Fruit fly (Drosophila melanogaster) whole organism, embryonic: Measurements from ENCODE around the gene kirre.

Source experiments
- ATbp ChIP-seq: fragments of 200-800 bp; sonication (Bioruptor generic); optimal IDR thresholded peaks from 2 replicates; lab custom pipeline; 2017; ENCODE audit warnings: missing biosample characterization, mild to moderate bottlenecking, missing genetic modification characterization, missing genetic modification reagents
- Abd-B ChIP-seq: fragments of 200-800 bp; sonication (Bioruptor generic); optimal IDR thresholded peaks from 2 replicates; lab custom pipeline; 2018; ENCODE audit warnings: missing biosample characterization, mild to moderate bottlenecking, missing genetic modification characterization, moderate library complexity
- Atf6 ChIP-seq: fragments of 200-800 bp; sonication (Bioruptor generic); IDR thresholded peaks from 2 replicates; pipeline ENCODE4 v1.3.6; 2022; ENCODE audit warnings: missing biosample characterization, missing genetic modification characterization
- CG12155 ChIP-seq: fragments of 200-800 bp; sonication (Bioruptor generic); optimal IDR thresholded peaks from 3 replicates; lab custom pipeline; 2016; ENCODE audit warnings: missing biosample characterization, missing genetic modification characterization
- CG12659 ChIP-seq: fragments of 200-800 bp; sonication (Bioruptor generic); optimal IDR thresholded peaks from 3 replicates; lab custom pipeline; 2017; ENCODE audit warnings: mild to moderate bottlenecking, missing biosample characterization, missing genetic modification reagents, missing genetic modification characterization
- CG12942 ChIP-seq: fragments of 200-800 bp; sonication (Bioruptor generic); optimal IDR thresholded peaks from 3 replicates; lab custom pipeline; 2016; ENCODE audit warnings: missing biosample characterization, missing genetic modification characterization
- CG13775 ChIP-seq: fragments of 200-800 bp; sonication (Bioruptor generic); optimal IDR thresholded peaks from 3 replicates; lab custom pipeline; 2017; ENCODE audit warnings: missing biosample characterization, mild to moderate bottlenecking, missing genetic modification characterization
- CG14441 ChIP-seq: fragments of 200-800 bp; sonication (Bioruptor generic); IDR thresholded peaks from 2 replicates; pipeline ENCODE4 v1.3.6; 2022; ENCODE audit warnings: missing biosample characterization, missing genetic modification characterization
- CG15073 ChIP-seq: fragments of 200-800 bp; sonication (Bioruptor generic); optimal IDR thresholded peaks from 2 replicates; lab custom pipeline; 2016; ENCODE audit warnings: missing biosample characterization, missing genetic modification characterization
- CG15601 ChIP-seq: fragments of 200-800 bp; sonication (Bioruptor generic); optimal IDR thresholded peaks from 3 replicates; lab custom pipeline; 2019; ENCODE audit warnings: missing biosample characterization, mild to moderate bottlenecking, missing genetic modification characterization, moderate library complexity
- CG1602 ChIP-seq: fragments of 200-800 bp; sonication (Bioruptor generic); optimal IDR thresholded peaks from 3 replicates; lab custom pipeline; 2016; ENCODE audit warnings: missing biosample characterization, missing genetic modification characterization
- CG17328 ChIP-seq: fragments of 200-800 bp; sonication (Bioruptor generic); IDR thresholded peaks from 2 replicates; pipeline ENCODE4 v1.3.6; 2022; ENCODE audit warnings: missing biosample characterization, missing genetic modification characterization
- CG17612 ChIP-seq: fragments of 200-800 bp; sonication (Bioruptor generic); IDR thresholded peaks from 2 replicates; pipeline ENCODE4 v1.3.6; 2022; ENCODE audit warnings: missing biosample characterization, missing genetic modification characterization
- CG17829 ChIP-seq: fragments of 200-800 bp; optimal IDR thresholded peaks from 2 replicates; lab custom pipeline; 2019; ENCODE audit warnings: missing biosample characterization, mild to moderate bottlenecking, missing genetic modification characterization, moderate library complexity
- CG2712 ChIP-seq: fragments of 200-800 bp; optimal IDR thresholded peaks from 3 replicates; lab custom pipeline; 2019; ENCODE audit warnings: missing biosample characterization, mild to moderate bottlenecking, missing genetic modification characterization, moderate library complexity
- CG31441 ChIP-seq: fragments of 200-800 bp; sonication (Bioruptor generic); IDR thresholded peaks from 2 replicates; pipeline ENCODE4 v1.3.6; 2022; ENCODE audit warnings: missing biosample characterization, missing genetic modification characterization
- CG32772 ChIP-seq: fragments of 200-800 bp; sonication (Bioruptor generic); IDR thresholded peaks from 2 replicates; pipeline ENCODE4 v1.3.6; 2022; ENCODE audit warnings: missing biosample characterization, missing genetic modification characterization
- CG34422 ChIP-seq: fragments of 200-800 bp; sonication (Bioruptor generic); IDR thresholded peaks from 3 replicates; pipeline ENCODE4 v1.3.6; 2022; ENCODE audit warnings: missing biosample characterization, missing genetic modification characterization
- CG4360 ChIP-seq: fragments of 200-800 bp; sonication (Bioruptor generic); IDR thresholded peaks from 2 replicates; pipeline ENCODE4 v1.3.6; 2022; ENCODE audit warnings: missing biosample characterization, missing genetic modification characterization
- CG4730 ChIP-seq: fragments of 200-800 bp; sonication (Bioruptor generic); IDR thresholded peaks from 2 replicates; pipeline ENCODE4 v1.3.6; 2022; ENCODE audit warnings: missing biosample characterization, missing genetic modification characterization
- CG5953 ChIP-seq: fragments of 200-800 bp; sonication (Bioruptor generic); IDR thresholded peaks from 2 replicates; pipeline ENCODE4 v1.3.6; 2022; ENCODE audit warnings: missing biosample characterization, missing genetic modification characterization
- CG8924 ChIP-seq: fragments of 200-800 bp; optimal IDR thresholded peaks from 3 replicates; lab custom pipeline; 2019; ENCODE audit warnings: missing biosample characterization, mild to moderate bottlenecking, missing genetic modification characterization, moderate library complexity
- CG9437 ChIP-seq: fragments of 200-800 bp; sonication (Bioruptor generic); optimal IDR thresholded peaks from 2 replicates; lab custom pipeline; 2018; ENCODE audit warnings: missing biosample characterization, mild to moderate bottlenecking, missing genetic modification characterization
- CG9609 ChIP-seq: fragments of 200-800 bp; sonication (Bioruptor generic); optimal IDR thresholded peaks from 3 replicates; lab custom pipeline; 2016; ENCODE audit warnings: missing biosample characterization, missing genetic modification characterization
- Dfd ChIP-seq, 2 experiments: fragments of >200 bp; optimal IDR thresholded peaks; 2 replicates each; lab custom pipeline; 2017; ENCODE audit warnings: missing biosample characterization in 2 of 2, missing genetic modification characterization in 2 of 2
- Drgx ChIP-seq: fragments of 200-800 bp; sonication (Bioruptor generic); IDR thresholded peaks from 2 replicates; pipeline ENCODE4 v1.3.6; 2022; ENCODE audit warnings: missing biosample characterization, missing genetic modification characterization
- E2f1 ChIP-seq: fragments of 200-800 bp; sonication (Bioruptor generic); IDR thresholded peaks from 2 replicates; pipeline ENCODE4 v1.3.6; 2022; ENCODE audit warnings: missing biosample characterization, missing genetic modification characterization
- PHDP ChIP-seq: fragments of 200-800 bp; sonication (Bioruptor generic); optimal IDR thresholded peaks from 3 replicates; lab custom pipeline; 2018; ENCODE audit warnings: missing biosample characterization, mild to moderate bottlenecking, missing genetic modification characterization, moderate library complexity
- Ravus ChIP-seq: fragments of 200-800 bp; sonication (Bioruptor generic); IDR thresholded peaks from 2 replicates; pipeline ENCODE4 v1.3.6; 2022; ENCODE audit warnings: missing biosample characterization, missing genetic modification characterization
- Sox102F ChIP-seq: fragments of 200-800 bp; sonication (Bioruptor generic); optimal IDR thresholded peaks from 2 replicates; lab custom pipeline; 2018; ENCODE audit warnings: missing biosample characterization, mild to moderate bottlenecking, missing genetic modification characterization, moderate library complexity
- Tbp ChIP-seq: fragments of >200 bp; optimal IDR thresholded peaks from 2 replicates; lab custom pipeline; 2018; ENCODE audit warnings: missing biosample characterization, missing genetic modification characterization
- Xbp1 ChIP-seq: fragments of 200-800 bp; sonication (Bioruptor generic); optimal IDR thresholded peaks from 3 replicates; lab custom pipeline; 2016; ENCODE audit warnings: missing biosample characterization, mild to moderate bottlenecking, missing genetic modification characterization
- ap ChIP-seq: fragments of 200-800 bp; sonication (Bioruptor generic); IDR thresholded peaks from 2 replicates; pipeline ENCODE4 v1.3.6; 2022; ENCODE audit warnings: missing biosample characterization, missing genetic modification characterization
- az2 ChIP-seq: fragments of 200-800 bp; sonication (Bioruptor generic); optimal IDR thresholded peaks from 3 replicates; lab custom pipeline; 2016; ENCODE audit warnings: missing biosample characterization, missing genetic modification characterization
- dmrt99B ChIP-seq: fragments of 200-800 bp; sonication (Bioruptor generic); optimal IDR thresholded peaks from 2 replicates; lab custom pipeline; 2018; ENCODE audit warnings: missing biosample characterization, mild to moderate bottlenecking, missing genetic modification characterization, moderate library complexity
- gem ChIP-seq: fragments of 200-800 bp; sonication (Bioruptor generic); optimal IDR thresholded peaks from 2 replicates; lab custom pipeline; 2019; ENCODE audit warnings: missing biosample characterization, mild to moderate bottlenecking, missing genetic modification characterization, moderate library complexity
- jigr1 ChIP-seq: fragments of 200-800 bp; sonication (Bioruptor generic); IDR thresholded peaks from 3 replicates; pipeline ENCODE4 v1.3.6; 2022; ENCODE audit warnings: missing biosample characterization, missing genetic modification characterization
- jumu ChIP-seq: fragments of 200-800 bp; sonication (Bioruptor generic); optimal IDR thresholded peaks from 3 replicates; lab custom pipeline; 2016; ENCODE audit warnings: missing biosample characterization, missing genetic modification characterization
- lola ChIP-seq, 3 experiments: fragments of >200 bp in 2 of 3; fragments of 200-800 bp in 1 of 3; sonication (Bioruptor generic) in 1 of 3; optimal IDR thresholded peaks; 2 replicates each; lab custom pipeline; 2017 to 2019; ENCODE audit warnings: missing biosample characterization in 3 of 3, missing genetic modification characterization in 3 of 3, mild to moderate bottlenecking in 1 of 3, moderate library complexity in 1 of 3
- lov ChIP-seq, 2 experiments: fragments of 200-800 bp in 1 of 2; fragments of >200 bp in 1 of 2; sonication (Bioruptor generic) in 1 of 2; IDR thresholded peaks in 1 of 2; optimal IDR thresholded peaks in 1 of 2; 2 replicates in 1 of 2; 3 replicates in 1 of 2; pipeline versions ENCODE4 v1.3.6 to Lab custom; 2017 to 2022; ENCODE audit warnings: missing biosample characterization in 1 of 2, missing genetic modification characterization in 1 of 2
- nmo ChIP-seq: fragments of 200-800 bp; sonication (Bioruptor generic); optimal IDR thresholded peaks from 2 replicates; lab custom pipeline; 2018; ENCODE audit warnings: missing biosample characterization, mild to moderate bottlenecking, missing genetic modification characterization, moderate library complexity
- peb ChIP-seq: fragments of 200-800 bp; sonication (Bioruptor generic); IDR thresholded peaks from 2 replicates; pipeline ENCODE4 v1.3.6; 2022; ENCODE audit warnings: missing biosample characterization, missing genetic modification characterization
- run ChIP-seq: fragments of 200-800 bp; sonication (Bioruptor generic); optimal IDR thresholded peaks from 3 replicates; lab custom pipeline; 2018; ENCODE audit warnings: missing biosample characterization, mild to moderate bottlenecking, missing genetic modification characterization
- sisA ChIP-seq: fragments of 200-800 bp; sonication (Bioruptor generic); IDR thresholded peaks from 2 replicates; pipeline ENCODE4 v1.3.6; 2022; ENCODE audit warnings: missing biosample characterization, missing genetic modification characterization
- slbo ChIP-seq: fragments of 200-800 bp; sonication (Bioruptor generic); IDR thresholded peaks from 2 replicates; pipeline ENCODE4 v1.3.6; 2022; ENCODE audit warnings: missing biosample characterization, missing genetic modification characterization
- so ChIP-seq: fragments of 200-800 bp; sonication (Bioruptor generic); IDR thresholded peaks from 3 replicates; pipeline ENCODE4 v1.3.6; 2022; ENCODE audit warnings: missing biosample characterization, missing genetic modification characterization
- stc ChIP-seq: fragments of 200-800 bp; sonication (Bioruptor generic); IDR thresholded peaks from 2 replicates; pipeline ENCODE4 v1.3.6; 2022; ENCODE audit warnings: missing biosample characterization, missing genetic modification characterization
- tna ChIP-seq: fragments of 200-800 bp; sonication (Bioruptor generic); IDR thresholded peaks from 2 replicates; pipeline ENCODE4 v1.3.6; 2022; ENCODE audit warnings: missing biosample characterization, missing genetic modification characterization; ENCODE audit not compliant: partially characterized antibody
- tup ChIP-seq: fragments of 200-800 bp; sonication (Bioruptor generic); optimal IDR thresholded peaks from 2 replicates; lab custom pipeline; 2016; ENCODE audit warnings: missing biosample characterization, mild to moderate bottlenecking, missing genetic modification characterization, moderate library complexity
- wor ChIP-seq: fragments of 200-800 bp; sonication (Bioruptor generic); IDR thresholded peaks from 2 replicates; pipeline ENCODE4 v1.3.6; 2022; ENCODE audit warnings: missing biosample characterization, missing genetic modification characterization

kirre gene

DNA sequence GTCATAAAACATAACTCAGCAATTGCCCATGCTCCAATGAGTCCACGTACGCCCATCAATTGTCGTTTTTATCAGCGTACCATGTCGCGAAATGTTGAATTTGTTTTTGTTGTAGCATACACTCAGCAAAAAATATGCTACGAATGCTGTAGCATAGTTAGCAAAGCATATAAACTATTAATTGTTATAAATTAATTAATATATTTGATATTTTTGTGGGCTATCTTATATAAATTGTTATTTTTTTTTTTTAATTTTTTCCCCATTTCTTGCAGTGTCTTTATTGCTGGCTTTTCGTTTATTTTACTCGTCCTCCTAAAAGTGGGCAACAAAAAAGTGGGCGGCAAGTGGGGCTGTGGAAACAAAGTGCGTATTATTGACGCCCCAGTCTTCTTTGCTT is 368.7 kb downstream of the kirre start (continued):
- TF ChIP-seq stc (GFP tag; lab: Robert Waterston, UW): peak; percentile 39; the same call in 1 of the 2 replicates
- TF ChIP-seq CG17612 (GFP tag; lab: Robert Waterston, UW): no peak
- 0 out of 3 replicates have a peak, but pooled peaks have one; percentile 15 for TF ChIP-seq jigr1
- TF ChIP-seq ap (GFP tag; lab: Robert Waterston, UW): peak; percentile 38; the same call in 1 of the 2 replicates
- TF ChIP-seq CG4360: 0 out of 2 replicates have a peak, but pooled peaks have one; percentile 21
- TF ChIP-seq CG5953 (GFP tag; lab: Robert Waterston, UW): peak; percentile 14; the same call in 1 of the 2 replicates
- TF ChIP-seq Tbp (GFP tag; lab: Kevin White, UChicago): no peak
- TF ChIP-seq CG12659: peak; percentile 12
- peak; percentile 49 for TF ChIP-seq CG12155 (GFP tag; lab: Kevin White, UChicago)
- TF ChIP-seq CG8924 (tag; lab: Kevin White, UChicago): peak; percentile 39
- no peak for TF ChIP-seq Dfd (GFP tag; optimal IDR thresholded peaks at IDR 0.05; lab: Kevin White, UChicago)
- peak; percentile 62; the same call in 1 of the 2 replicates for TF ChIP-seq CG14441 (GFP tag; lab: Robert Waterston, UW)
- no peak for TF ChIP-seq lov (optimal IDR thresholded peaks at IDR 0.05; lab: Kevin White, UChicago)
- TF ChIP-seq lov (GFP tag; IDR thresholded peaks at IDR 0.05; lab: Robert Waterston, UW): no peak
- TF ChIP-seq dmrt99B (tag; lab: Kevin White, UChicago): peak; percentile 53
- TF ChIP-seq CG9437 (GFP tag; lab: Kevin White, UChicago): peak; percentile 27
- 0 out of 3 replicates have a peak, but pooled peaks have one; percentile 22 for TF ChIP-seq so (GFP tag; lab: Robert Waterston, UW)
- peak; percentile 41 for TF ChIP-seq CG13775 (GFP tag; lab: Kevin White, UChicago)
- TF ChIP-seq Atf6 (GFP tag; lab: Robert Waterston, UW): peak; percentile 52
- peak; percentile 15 for TF ChIP-seq ATbp (GFP tag; lab: Kevin White, UChicago)
- TF ChIP-seq slbo (GFP tag; lab: Robert Waterston, UW): peak; percentile 79
- TF ChIP-seq nmo (GFP tag; lab: Kevin White, UChicago): peak; percentile 65
- TF ChIP-seq tup (GFP tag; lab: Kevin White, UChicago): no peak
- TF ChIP-seq Xbp1 (GFP tag; lab: Kevin White, UChicago): peak; percentile 54
- TF ChIP-seq CG4730: 0 out of 2 replicates have a peak, but pooled peaks have one; percentile 33
- peak; percentile 2 for TF ChIP-seq run (tag; lab: Kevin White, UChicago)
- TF ChIP-seq az2 (GFP tag; lab: Kevin White, UChicago): peak; percentile 42
- TF ChIP-seq peb: peak; percentile 31; the same call in 1 of the 2 replicates
- TF ChIP-seq CG9609 (GFP tag; lab: Kevin White, UChicago): no peak
- 0 out of 3 replicates have a peak, but pooled peaks have one; percentile 37 for TF ChIP-seq CG34422 (GFP tag; lab: Robert Waterston, UW)
- peak; percentile 83 for TF ChIP-seq gem (tag; lab: Kevin White, UChicago)
- peak; percentile 63 for TF ChIP-seq CG2712 (tag; lab: Kevin White, UChicago)
- peak; percentile 36 for TF ChIP-seq CG12942 (GFP tag; lab: Kevin White, UChicago)
- peak; percentile 74 for TF ChIP-seq PHDP (tag; lab: Kevin White, UChicago)
- TF ChIP-seq Drgx (GFP tag; lab: Robert Waterston, UW): peak; percentile 71
- TF ChIP-seq lola (GFP tag; optimal IDR thresholded peaks at IDR 0.05; lab: Kevin White, UChicago): peak in 1 of 3 experiments; percentile 7
- TF ChIP-seq Sox102F (GFP tag; lab: Kevin White, UChicago): peak; percentile 67
- TF ChIP-seq E2f1 (GFP tag; lab: Robert Waterston, UW): peak; percentile 50; the same call in 1 of the 2 replicates
- TF ChIP-seq CG31441: peak; percentile 67
- TF ChIP-seq CG17328: peak; percentile 62
- no peak for TF ChIP-seq sisA (GFP tag; lab: Robert Waterston, UW)
- no peak for TF ChIP-seq jumu (GFP tag; lab: Kevin White, UChicago)
- TF ChIP-seq wor (GFP tag; lab: Robert Waterston, UW): peak; percentile 51; the same call in 1 of the 2 replicates
- no peak for TF ChIP-seq Ravus (GFP tag; lab: Robert Waterston, UW)
- peak; percentile 12 for TF ChIP-seq CG15601 (tag; lab: Kevin White, UChicago)
- TF ChIP-seq tna (GFP tag; lab: Robert Waterston, UW): no peak
- peak; percentile 54; the same call in 1 of the 2 replicates for TF ChIP-seq CG32772 (GFP tag; lab: Robert Waterston, UW)
- TF ChIP-seq Abd-B (GFP tag; lab: Kevin White, UChicago): peak; percentile 63
- TF ChIP-seq CG15073: no peak
- peak; percentile 43 for TF ChIP-seq CG17829 (tag; lab: Kevin White, UChicago)
- TF ChIP-seq CG1602 (GFP tag; lab: Kevin White, UChicago): no peak
